Worm (Caenorhabditis elegans): Measurements from ENCODE around the gene K08D9.6.

Gene K08D9.6

ce11 chrV:3234887-3235286 lies at the start of gene K08D9.6:
Gene K08D9.6 (minus strand): TSS chrV:3234987.
- TF ChIP-seq nhr-237 (tag; optimal IDR thresholded peaks at IDR 0.05) (no peak), pha-4 (tag; optimal IDR thresholded peaks at IDR 0.05) (no peak), sptf-1 (tag; optimal IDR thresholded peaks at IDR 0.05) (no peak), lin-13 (tag; optimal IDR thresholded peaks at IDR 0.05) (no peak), elt-3 (tag; optimal IDR thresholded peaks at IDR 0.05) (no peak), drap-1 (GFP tag; optimal IDR thresholded peaks at IDR 0.05) (no peak), hlh-1 (tag; optimal IDR thresholded peaks at IDR 0.05) (no peak), unc-62 (GFP tag; optimal IDR thresholded peaks at IDR 0.05) (no peak), ceh-39 (tag; optimal IDR thresholded peaks at IDR 0.05) (no peak), nhr-76 (tag; optimal IDR thresholded peaks at IDR 0.05) (no peak), lsy-2 (tag; optimal IDR thresholded peaks at IDR 0.05) (no peak), mls-2 (tag; optimal IDR thresholded peaks at IDR 0.05) (no peak), snpc-4 (tag; optimal IDR thresholded peaks at IDR 0.05) (no peak)

DNA sequence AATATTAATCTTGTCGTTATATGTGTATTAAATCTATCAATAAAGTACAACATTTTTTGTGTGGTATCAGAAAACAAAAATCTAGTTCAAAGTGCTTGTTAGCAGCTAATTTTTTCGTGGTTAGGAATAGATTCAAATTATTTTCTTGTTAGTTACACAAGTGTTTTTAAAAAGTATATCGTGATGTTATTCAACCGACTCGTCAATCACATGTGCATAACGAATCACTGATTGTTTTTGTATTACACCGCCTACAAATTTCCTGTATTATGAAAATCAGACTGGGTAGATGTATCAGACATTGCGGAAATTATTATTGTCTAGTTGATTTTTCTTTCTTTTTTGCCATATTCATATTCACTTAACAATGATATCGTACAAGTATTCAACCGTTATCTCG lies 48.2 kb upstream of the K08D9.6 start, which contains the start of gene str-64:
TSS of gene str-64 (plus strand) at position 301 of the 400 bp plus-strand sequence.
- TF ChIP-seq nhr-2 (tag; optimal IDR thresholded peaks at IDR 0.05) (no peak), bed-3 (GFP tag; optimal IDR thresholded peaks at IDR 0.05) (no peak), elt-3 (tag; optimal IDR thresholded peaks at IDR 0.05) (no peak), hlh-1 (tag; optimal IDR thresholded peaks at IDR 0.05) (no peak), unc-62 (GFP tag; optimal IDR thresholded peaks at IDR 0.05) (no peak), snpc-4 (tag; optimal IDR thresholded peaks at IDR 0.05) (no peak), ceh-39 (tag; optimal IDR thresholded peaks at IDR 0.05) (no peak), sem-2 (GFP tag; optimal IDR thresholded peaks at IDR 0.05) (no peak), mep-1 (tag; optimal IDR thresholded peaks at IDR 0.05) (no peak), lsy-2 (tag; optimal IDR thresholded peaks at IDR 0.05) (no peak), lin-13 (tag; optimal IDR thresholded peaks at IDR 0.05) (no peak), mls-2 (tag; optimal IDR thresholded peaks at IDR 0.05) (no peak), ham-2 (GFP tag; optimal IDR thresholded peaks at IDR 0.05) (no peak), tbx-8 (GFP tag; optimal IDR thresholded peaks at IDR 0.05) (no peak), cnd-1 (tag; optimal IDR thresholded peaks at IDR 0.05) (no peak), unc-39 (tag; optimal IDR thresholded peaks at IDR 0.05) (no peak), unc-120 (tag; optimal IDR thresholded peaks at IDR 0.05; ENCODE audit: poor library complexity, severe bottlenecking) (no peak), mab-5 (tag; optimal IDR thresholded peaks at IDR 0.05) (no peak)

DNA sequence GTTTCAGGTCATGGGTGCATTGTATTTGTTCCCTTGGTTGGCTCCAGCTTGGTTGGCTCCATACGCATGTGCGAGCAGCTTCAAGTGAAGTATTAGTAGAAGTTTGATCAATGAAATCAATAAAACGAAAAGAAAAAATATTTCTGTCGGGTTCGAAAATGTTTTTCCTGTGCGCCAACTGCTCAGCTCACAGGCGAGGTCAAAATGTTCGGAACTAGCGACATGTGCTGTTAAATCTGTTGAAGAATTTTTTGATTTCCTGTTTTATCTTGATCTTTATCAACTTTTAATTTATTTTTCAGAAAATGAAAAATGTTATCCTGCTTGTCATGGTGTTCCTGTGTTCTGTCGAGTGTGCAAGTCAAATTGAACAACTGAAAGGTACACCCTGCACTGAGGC lies 46.7 kb upstream of the K08D9.6 start, which contains the start of gene T28A11.25:
TSS of gene T28A11.25 (plus strand) at position 301 of the 400 bp plus-strand sequence.
- no peak for TF ChIP-seq tbx-8 (GFP tag; optimal IDR thresholded peaks at IDR 0.05)
- no peak for TF ChIP-seq mab-5 (tag; optimal IDR thresholded peaks at IDR 0.05)
- no peak for TF ChIP-seq lin-13 (tag; optimal IDR thresholded peaks at IDR 0.05)
- TF ChIP-seq cnd-1 (tag; optimal IDR thresholded peaks at IDR 0.05): no peak
- no peak for TF ChIP-seq ceh-43 (GFP tag; optimal IDR thresholded peaks at IDR 0.05)
- TF ChIP-seq ceh-83 (GFP tag; optimal IDR thresholded peaks at IDR 0.05): no peak
- no peak for TF ChIP-seq mep-1 (tag; optimal IDR thresholded peaks at IDR 0.05)
- TF ChIP-seq sptf-1 (tag; optimal IDR thresholded peaks at IDR 0.05): no peak
- no peak for TF ChIP-seq ceh-39 (tag; optimal IDR thresholded peaks at IDR 0.05)
- no peak for TF ChIP-seq flh-1 (GFP tag; optimal IDR thresholded peaks at IDR 0.05)
- TF ChIP-seq ces-1 (GFP tag; optimal IDR thresholded peaks at IDR 0.05): no peak
- TF ChIP-seq nhr-76 (tag; optimal IDR thresholded peaks at IDR 0.05): no peak
- no peak for TF ChIP-seq ztf-11 (tag; optimal IDR thresholded peaks at IDR 0.05)
- no peak for TF ChIP-seq zip-8 (tag; optimal IDR thresholded peaks at IDR 0.05)
- TF ChIP-seq blmp-1 (tag; optimal IDR thresholded peaks at IDR 0.05): no peak
- no peak for TF ChIP-seq pha-4 (tag; optimal IDR thresholded peaks at IDR 0.05)
- no peak for TF ChIP-seq unc-120 (tag; optimal IDR thresholded peaks at IDR 0.05; ENCODE audit: poor library complexity, severe bottlenecking)
- no peak for TF ChIP-seq ham-2 (GFP tag; optimal IDR thresholded peaks at IDR 0.05)

DNA sequence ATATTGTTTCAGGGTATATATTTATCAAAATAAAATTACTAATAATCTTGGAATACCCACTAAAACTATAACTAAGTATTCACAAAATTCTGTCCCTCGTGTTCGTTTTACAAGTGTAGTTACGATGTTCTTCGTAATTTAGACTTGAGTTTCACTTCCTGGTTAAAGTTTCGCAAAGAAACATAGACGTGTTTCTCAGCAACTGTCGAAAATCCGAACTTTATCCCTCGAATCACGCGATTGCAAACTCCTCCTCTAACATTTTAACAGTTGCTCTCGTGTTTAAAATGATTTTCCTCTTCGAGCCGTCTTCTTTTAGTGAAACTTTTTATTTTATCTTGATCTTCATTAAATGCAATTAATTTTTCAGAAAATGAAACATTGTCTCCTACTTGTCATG lies 45.2 kb upstream of the K08D9.6 start, which contains the start of gene T28A11.2:
TSS of gene T28A11.2 (plus strand) at position 371 of the 400 bp plus-strand sequence.
- no peak for TF ChIP-seq flh-1 (GFP tag; optimal IDR thresholded peaks at IDR 0.05)
- TF ChIP-seq drap-1 (GFP tag; optimal IDR thresholded peaks at IDR 0.05): no peak
- no peak for TF ChIP-seq ceh-83 (GFP tag; optimal IDR thresholded peaks at IDR 0.05)
- no peak for TF ChIP-seq mab-5 (tag; optimal IDR thresholded peaks at IDR 0.05)
- no peak for TF ChIP-seq unc-62 (GFP tag; optimal IDR thresholded peaks at IDR 0.05)
- no peak for TF ChIP-seq nhr-237 (tag; optimal IDR thresholded peaks at IDR 0.05)
- no peak for TF ChIP-seq zip-8 (tag; optimal IDR thresholded peaks at IDR 0.05)
- no peak for TF ChIP-seq snpc-4 (tag; optimal IDR thresholded peaks at IDR 0.05)
- no peak for TF ChIP-seq ces-1 (GFP tag; optimal IDR thresholded peaks at IDR 0.05)

ce11 chrV:3279138-3279537 lies 44.4 kb upstream of the K08D9.6 start:
- TF ChIP-seq ham-2 (GFP tag; optimal IDR thresholded peaks at IDR 0.05): no peak
- TF ChIP-seq unc-62 (GFP tag; optimal IDR thresholded peaks at IDR 0.05): no peak
- no peak for TF ChIP-seq elt-3 (tag; optimal IDR thresholded peaks at IDR 0.05)
- TF ChIP-seq nhr-237 (tag; optimal IDR thresholded peaks at IDR 0.05): no peak
- no peak for TF ChIP-seq cnd-1 (tag; optimal IDR thresholded peaks at IDR 0.05)
- no peak for TF ChIP-seq nhr-76 (tag; optimal IDR thresholded peaks at IDR 0.05)
- TF ChIP-seq ceh-43 (GFP tag; optimal IDR thresholded peaks at IDR 0.05): no peak
- TF ChIP-seq blmp-1 (tag; optimal IDR thresholded peaks at IDR 0.05): no peak
- TF ChIP-seq nhr-28 (tag; optimal IDR thresholded peaks at IDR 0.05): no peak
- no peak for TF ChIP-seq mls-2 (tag; optimal IDR thresholded peaks at IDR 0.05)
- TF ChIP-seq M03D4.4 (tag; optimal IDR thresholded peaks at IDR 0.05): no peak
- no peak for TF ChIP-seq tbx-8 (GFP tag; optimal IDR thresholded peaks at IDR 0.05)
- no peak for TF ChIP-seq ces-1 (GFP tag; optimal IDR thresholded peaks at IDR 0.05)
- no peak for TF ChIP-seq lin-32 (GFP tag; optimal IDR thresholded peaks at IDR 0.05)
- no peak for TF ChIP-seq elt-1 (tag; optimal IDR thresholded peaks at IDR 0.05; ENCODE audit: borderline replicate concordance, insufficient read depth)
- no peak for TF ChIP-seq flh-1 (GFP tag; optimal IDR thresholded peaks at IDR 0.05)
- TF ChIP-seq mab-5 (tag; optimal IDR thresholded peaks at IDR 0.05): no peak

Data from whole organism, mixed stage, embryonic.